Worm (Caenorhabditis elegans) whole organism, mixed stage, embryonic: ENCODE measurements around the gene srg-16.

Experiments
- elt-3 ChIP-seq: fragments of 150-350 bp; optimal IDR thresholded peaks from 2 replicates; lab custom pipeline; 2014; ENCODE audit warnings: missing biosample characterization, missing genetic modification characterization
- lin-13 ChIP-seq: fragments of 150-350 bp; optimal IDR thresholded peaks from 2 replicates; lab custom pipeline; 2014; ENCODE audit warnings: missing biosample characterization, missing genetic modification characterization
- lsy-2 ChIP-seq: fragments of 150-350 bp; optimal IDR thresholded peaks from 2 replicates; lab custom pipeline; 2014; ENCODE audit warnings: missing biosample characterization, missing genetic modification characterization
- nhr-12 ChIP-seq: fragments of 150-350 bp; optimal IDR thresholded peaks from 2 replicates; lab custom pipeline; 2014; ENCODE audit warnings: missing biosample characterization, missing genetic modification characterization
- sptf-1 ChIP-seq: sonication (generic microtip); optimal IDR thresholded peaks from 2 replicates; lab custom pipeline; 2017; ENCODE audit warnings: mild to moderate bottlenecking, missing genetic modification characterization, moderate library complexity, missing compliant biosample characterization
- unc-62 ChIP-seq: fragments of 150-350 bp; optimal IDR thresholded peaks from 2 replicates; lab custom pipeline; 2014; ENCODE audit warnings: missing biosample characterization, missing genetic modification reagents, missing genetic modification characterization
- zip-8 ChIP-seq: fragments of 150-350 bp; optimal IDR thresholded peaks from 2 replicates; lab custom pipeline; 2014; ENCODE audit warnings: missing biosample characterization, missing genetic modification characterization
- ztf-11 ChIP-seq: fragments of 150-350 bp; optimal IDR thresholded peaks from 2 replicates; lab custom pipeline; 2014; ENCODE audit warnings: missing biosample characterization, missing genetic modification characterization

DNA sequence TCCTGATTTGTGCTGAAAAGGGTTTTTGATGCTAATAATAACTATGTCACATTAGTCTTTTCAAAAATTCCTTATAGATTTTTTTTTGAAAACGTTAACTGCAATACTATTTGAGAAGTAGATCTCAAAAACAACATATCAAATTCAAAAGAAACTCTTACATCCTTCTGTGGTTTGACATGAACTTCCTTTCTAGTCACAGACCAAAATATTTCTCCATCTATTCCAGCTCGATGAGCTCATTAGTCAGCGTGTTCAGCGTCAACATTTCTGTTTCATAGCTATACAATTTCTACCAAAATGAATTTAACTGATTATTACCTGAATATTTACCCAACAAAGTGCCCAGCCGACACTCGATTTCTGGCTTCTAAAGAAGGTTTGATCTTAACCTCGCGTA lies 41.7 kb downstream of the srg-16 start, which contains the start of gene srh-67:
- TF ChIP-seq unc-62 (GFP tag; lab: Kevin White, UChicago) (no peak), lin-13 (tag; lab: Kevin White, UChicago) (no peak), zip-8 (no peak), ztf-11 (tag; lab: Kevin White, UChicago) (no peak), lsy-2 (tag; lab: Kevin White, UChicago) (no peak), nhr-12 (no peak), sptf-1 (no peak), elt-3 (tag; lab: Kevin White, UChicago) (no peak)
